Worm (Caenorhabditis elegans) whole organism, L4 larva: Measurements from ENCODE around the gene C06C3.12.
A peak's percentile ranks its signal among the peaks of the same experiment; 100 is the strongest.

ENCODE experiments used
- F10B5.3 ChIP-seq: sonication (generic microtip); optimal IDR thresholded peaks from 2 replicates; lab custom pipeline; 2016; ENCODE audit warnings: mild to moderate bottlenecking, missing genetic modification characterization, missing compliant biosample characterization
- F26F4.8 ChIP-seq: fragments of 200-800 bp; sonication (Bioruptor generic); conservative IDR thresholded peaks from 2 replicates; pipeline ENCODE4 v1.3.6; 2022; ENCODE audit warnings: missing genetic modification characterization, missing compliant biosample characterization
- F37D6.2 ChIP-seq: sonication (generic microtip); optimal IDR thresholded peaks from 2 replicates; lab custom pipeline; 2016; ENCODE audit warnings: mild to moderate bottlenecking, missing genetic modification characterization, missing compliant biosample characterization
- aha-1 ChIP-seq: fragments of 150-350 bp; peaks from one replicate; lab custom pipeline; 2014; ENCODE audit warnings: missing biosample characterization, missing genetic modification characterization
- arid-1 ChIP-seq: fragments of 200-800 bp; sonication (Bioruptor generic); conservative IDR thresholded peaks from 2 replicates; pipeline ENCODE4 v1.3.6; 2022; ENCODE audit warnings: missing genetic modification reagents, missing genetic modification characterization, missing compliant biosample characterization
- attf-4 ChIP-seq: sonication (generic microtip); optimal IDR thresholded peaks from 3 replicates; lab custom pipeline; 2017; ENCODE audit warnings: missing biosample characterization, missing genetic modification characterization
- ceh-28 ChIP-seq: fragments of 150-350 bp; optimal IDR thresholded peaks from 2 replicates; lab custom pipeline; 2014; ENCODE audit warnings: missing biosample characterization, missing genetic modification reagents, missing genetic modification characterization
- ceh-44 ChIP-seq: fragments of 200-800 bp; sonication (Bioruptor generic); IDR thresholded peaks from 2 replicates; pipeline ENCODE4 v1.3.6; 2022; ENCODE audit warnings: missing genetic modification reagents, missing genetic modification characterization, missing compliant biosample characterization
- ceh-82 ChIP-seq: sonication (generic microtip); optimal IDR thresholded peaks from 2 replicates; lab custom pipeline; 2017; ENCODE audit warnings: missing biosample characterization, missing genetic modification characterization
- ces-1 ChIP-seq: fragments of 150-350 bp; sonication (generic microtip); optimal IDR thresholded peaks from 4 replicates; lab custom pipeline; 2014; ENCODE audit warnings: missing biosample characterization, missing genetic modification reagents, missing genetic modification characterization
- ctbp-1 ChIP-seq: fragments of 200-800 bp; sonication (Bioruptor generic); IDR thresholded peaks from 2 replicates; pipeline ENCODE4 v1.3.6; 2022; ENCODE audit warnings: missing genetic modification reagents, missing genetic modification characterization, missing compliant biosample characterization
- daf-8 ChIP-seq: fragments of 200-800 bp; sonication (Bioruptor generic); IDR thresholded peaks from 2 replicates; pipeline ENCODE4 v1.3.6; 2022; ENCODE audit warnings: missing genetic modification characterization, missing compliant biosample characterization
- dmd-8 ChIP-seq: fragments of 200-800 bp; sonication (Bioruptor generic); IDR thresholded peaks from 2 replicates; pipeline ENCODE4 v1.3.6; 2022; ENCODE audit warnings: missing genetic modification characterization, missing compliant biosample characterization
- dmd-9 ChIP-seq: fragments of 200-800 bp; sonication (Bioruptor generic); IDR thresholded peaks from 2 replicates; pipeline ENCODE4 v1.3.6; 2022; ENCODE audit warnings: missing genetic modification reagents, missing genetic modification characterization, missing compliant biosample characterization
- dpl-1 ChIP-seq: fragments of 150-350 bp; optimal IDR thresholded peaks from 2 replicates; lab custom pipeline; 2014; ENCODE audit warnings: missing biosample characterization, missing genetic modification reagents, missing genetic modification characterization
- duxl-1 ChIP-seq: sonication (generic microtip); optimal IDR thresholded peaks from 2 replicates; lab custom pipeline; 2016; ENCODE audit warnings: mild to moderate bottlenecking, missing genetic modification characterization, moderate library complexity, missing compliant biosample characterization; ENCODE audit not compliant: poor library complexity
- egl-27 ChIP-seq: sonication (generic microtip); optimal IDR thresholded peaks from 3 replicates; lab custom pipeline; 2017; ENCODE audit warnings: missing biosample characterization, missing genetic modification reagents, missing genetic modification characterization
- fos-1 ChIP-seq: fragments of 150-350 bp; optimal IDR thresholded peaks from 2 replicates; lab custom pipeline; 2014; ENCODE audit warnings: missing biosample characterization, missing genetic modification characterization
- hlh-30 ChIP-seq: sonication (generic microtip); optimal IDR thresholded peaks from 2 replicates; lab custom pipeline; 2017; ENCODE audit warnings: antibody characterized with exemption, mild to moderate bottlenecking, missing genetic modification characterization, missing compliant biosample characterization; ENCODE audit not compliant: insufficient read depth
- lin-1 ChIP-seq: fragments of 200-800 bp; sonication (Bioruptor generic); IDR thresholded peaks from 2 replicates; pipeline ENCODE4 v1.3.6; 2022; ENCODE audit warnings: missing genetic modification reagents, missing genetic modification characterization, missing compliant biosample characterization
- lin-38 ChIP-seq: fragments of 200-800 bp; sonication (Bioruptor generic); IDR thresholded peaks from 2 replicates; pipeline ENCODE4 v1.3.6; 2022; ENCODE audit warnings: missing genetic modification reagents, missing genetic modification characterization, missing compliant biosample characterization
- lin-39 ChIP-seq: fragments of 150-350 bp; optimal IDR thresholded peaks from 2 replicates; lab custom pipeline; 2014; ENCODE audit warnings: missing biosample characterization, missing genetic modification reagents, missing genetic modification characterization
- lir-3 ChIP-seq: sonication (generic microtip); optimal IDR thresholded peaks from 2 replicates; lab custom pipeline; 2016; ENCODE audit warnings: mild to moderate bottlenecking, missing genetic modification characterization, missing compliant biosample characterization
- madf-9 ChIP-seq: fragments of 200-800 bp; sonication (Bioruptor generic); conservative IDR thresholded peaks from 2 replicates; pipeline ENCODE4 v1.3.6; 2022; ENCODE audit warnings: missing genetic modification reagents, missing genetic modification characterization, missing compliant biosample characterization
- nhr-102 ChIP-seq: sonication (generic microtip); optimal IDR thresholded peaks from 2 replicates; lab custom pipeline; 2016; ENCODE audit warnings: mild to moderate bottlenecking, missing genetic modification characterization, moderate library complexity, missing compliant biosample characterization
- nhr-111 ChIP-seq: fragments of 200-800 bp; sonication (Bioruptor generic); optimal IDR thresholded peaks from 2 replicates; lab custom pipeline; 2018; ENCODE audit warnings: mild to moderate bottlenecking, missing genetic modification characterization, missing compliant biosample characterization
- nhr-25 ChIP-seq: sonication (generic microtip); optimal IDR thresholded peaks from 2 replicates; lab custom pipeline; 2017; ENCODE audit warnings: missing genetic modification characterization, mild to moderate bottlenecking, missing compliant biosample characterization, antibody characterized with exemption, moderate library complexity, borderline replicate concordance; ENCODE audit not compliant: insufficient read depth
- nhr-48 ChIP-seq: sonication (generic microtip); optimal IDR thresholded peaks from 2 replicates; lab custom pipeline; 2016; ENCODE audit warnings: mild to moderate bottlenecking, missing genetic modification characterization, missing compliant biosample characterization
- nhr-76 ChIP-seq: fragments of 150-350 bp; optimal IDR thresholded peaks from 2 replicates; lab custom pipeline; 2014; ENCODE audit warnings: missing biosample characterization, missing genetic modification characterization
- rbr-2 ChIP-seq: sonication (generic microtip); optimal IDR thresholded peaks from 2 replicates; lab custom pipeline; 2016; ENCODE audit warnings: missing genotype, missing genetic modification characterization, missing compliant biosample characterization
- skn-1 ChIP-seq: fragments of 150-350 bp; optimal IDR thresholded peaks from 2 replicates; lab custom pipeline; 2014; ENCODE audit warnings: missing biosample characterization, missing genetic modification characterization
- unc-62 ChIP-seq, 3 experiments: fragments of 150-350 bp in 1 of 3; sonication (generic microtip); optimal IDR thresholded peaks in 2 of 3; peaks in 1 of 3; 1 replicate in 1 of 3; 2 replicates in 2 of 3; lab custom pipeline; 2014 to 2017; ENCODE audit warnings: missing biosample characterization in 3 of 3, missing genetic modification characterization in 3 of 3, missing genetic modification reagents in 3 of 3, missing genotype in 1 of 3
- vab-7 ChIP-seq: fragments of 200-800 bp; sonication (Bioruptor generic); IDR thresholded peaks from 2 replicates; pipeline ENCODE4 v1.3.6; 2022; ENCODE audit warnings: missing genetic modification reagents, missing genetic modification characterization, missing compliant biosample characterization
- ztf-11 ChIP-seq: fragments of 150-350 bp; optimal IDR thresholded peaks from 2 replicates; lab custom pipeline; 2014; ENCODE audit warnings: missing biosample characterization, missing genetic modification characterization

The C06C3.12 gene

ce11 chrII:9362249-9362648 lies 12.7 kb upstream of the C06C3.12 start:
- TF ChIP-seq unc-62 (GFP tag; optimal IDR thresholded peaks at IDR 0.05 in 1 of 2; lab: Kevin White, UChicago) (peak in 1 of 2 experiments; percentile 72), unc-62 (tag; optimal IDR thresholded peaks at IDR 0.05; lab: Kevin White, UChicago) (no peak), nhr-76 (tag; lab: Kevin White, UChicago) (no peak)

ce11 chrII:9369394-9369793 lies 5.5 kb upstream of the C06C3.12 start:
- TF ChIP-seq skn-1 (no peak), ceh-28 (peak; percentile 56)

ce11 chrII:9372393-9372792 lies 2.5 kb upstream of the C06C3.12 start, which contains the start of gene C06C3.3:
Gene C06C3.3 (minus strand): TSS chrII:9372493.
- TF ChIP-seq F26F4.8 (GFP tag; lab: Robert Waterston, UW) (no peak), dpl-1 (no peak), nhr-102 (tag; lab: Kevin White, UChicago) (no peak), daf-8 (GFP tag; lab: Robert Waterston, UW) (no peak), ces-1 (GFP tag; lab: Kevin White, UChicago) (no peak), attf-4 (tag; lab: Kevin White, UChicago) (no peak), lin-39 (tag; lab: Kevin White, UChicago) (no peak), lin-38 (GFP tag; lab: Robert Waterston, UW) (no peak), nhr-111 (no peak), vab-7 (no peak)

- no peak for TF ChIP-seq dmd-9 (GFP tag; lab: Robert Waterston, UW)
- no peak for TF ChIP-seq egl-27 (tag; lab: Kevin White, UChicago)
- TF ChIP-seq dpl-1: no peak
- no peak for TF ChIP-seq dmd-8 (GFP tag; lab: Robert Waterston, UW)
- TF ChIP-seq nhr-102 (tag; lab: Kevin White, UChicago): no peak
- TF ChIP-seq ceh-44 (GFP tag; lab: Robert Waterston, UW): no peak
- no peak for TF ChIP-seq lin-38 (GFP tag; lab: Robert Waterston, UW)
- no peak for TF ChIP-seq skn-1
- no peak for TF ChIP-seq daf-8 (GFP tag; lab: Robert Waterston, UW)
- no peak for TF ChIP-seq nhr-111
- TF ChIP-seq ctbp-1 (GFP tag; lab: Robert Waterston, UW): no peak
- no peak for TF ChIP-seq rbr-2
- no peak for TF ChIP-seq ceh-28
- TF ChIP-seq lir-3: no peak
- no peak for TF ChIP-seq F10B5.3 (tag; lab: Kevin White, UChicago)
- TF ChIP-seq, all 104 proteins: peak for 0
Measured at ce11 chrII:9372991-9373390, 1.9 kb upstream of the C06C3.12 start, which contains the start of gene C06C3.4. Gene C06C3.4 (plus strand): TSS chrII:9373291.

- TF ChIP-seq dpl-1: no peak
- no peak for TF ChIP-seq fos-1 (tag; lab: Kevin White, UChicago)
- TF ChIP-seq arid-1 (GFP tag; lab: Robert Waterston, UW): no peak
- no peak for TF ChIP-seq madf-9 (GFP tag; lab: Robert Waterston, UW)
- no peak for TF ChIP-seq ceh-44 (GFP tag; lab: Robert Waterston, UW)
- no peak for TF ChIP-seq aha-1 (tag; lab: Kevin White, UChicago)
- TF ChIP-seq hlh-30 (tag; lab: Kevin White, UChicago): no peak
- no peak for TF ChIP-seq nhr-48 (tag; lab: Kevin White, UChicago)
- TF ChIP-seq ceh-82: no peak
- TF ChIP-seq nhr-25: no peak
- TF ChIP-seq lin-1 (GFP tag; lab: Robert Waterston, UW): no peak
- no peak for TF ChIP-seq F37D6.2 (tag; lab: Kevin White, UChicago)
- no peak for TF ChIP-seq ztf-11
- no peak for TF ChIP-seq duxl-1 (tag; lab: Kevin White, UChicago)
Measured at ce11 chrII:9377158-9377557, 2.3 kb downstream of the C06C3.12 start, which contains the start of gene C06C3.10. Gene C06C3.10 (minus strand): TSS chrII:9377258.
